Fruit fly (Drosophila melanogaster): Measurements from ENCODE around the gene CG32554.

- TF ChIP-seq toe (GFP tag; optimal IDR thresholded peaks at IDR 0.05): no peak
- no peak for TF ChIP-seq CG12768 (GFP tag; optimal IDR thresholded peaks at IDR 0.05)
- TF ChIP-seq Hr96 (GFP tag; optimal IDR thresholded peaks at IDR 0.05): no peak
- TF ChIP-seq kay (GFP tag; ENCODE audit: borderline replicate concordance): peak; percentile 50
- no peak for TF ChIP-seq cic (GFP tag; optimal IDR thresholded peaks at IDR 0.05)
- peak; percentile 33 for TF ChIP-seq CG1620 (GFP tag; optimal IDR thresholded peaks at IDR 0.05)
- peak; percentile 41 for TF ChIP-seq CG5204 (GFP tag; optimal IDR thresholded peaks at IDR 0.05)
- peak; percentile 81 for TF ChIP-seq bab1 (GFP tag; optimal IDR thresholded peaks at IDR 0.05)
- peak; percentile 40 for TF ChIP-seq CG33017 (tag; optimal IDR thresholded peaks at IDR 0.05)
Observed at dm6 chrX:17881138-17882121, 28.9 kb upstream of the CG32554 start.
